Worm (Caenorhabditis elegans): ENCODE data around the gene nadk-2.

ce11 chrII:12023315-12023878 lies 26.0 kb upstream of the nadk-2 start, which contains the start of gene Y17G7B.12:
- TF ChIP-seq elt-2 (tag; optimal IDR thresholded peaks at IDR 0.05) (no peak), ama-1 (optimal IDR thresholded peaks at IDR 0.05) (no peak), nhr-232 (tag; optimal IDR thresholded peaks at IDR 0.05) (no peak), dmd-4 (tag; optimal IDR thresholded peaks at IDR 0.05; ENCODE audit: borderline replicate concordance) (no peak), F13H6.1 (tag; optimal IDR thresholded peaks at IDR 0.05) (no peak)
